Worm (Caenorhabditis elegans) whole organism, L4/young adult: ENCODE measurements around the gene srw-24.

Source experiments
- W03F9.2 ChIP-seq: fragments of 150-350 bp; optimal IDR thresholded peaks from 2 replicates; lab custom pipeline; 2014; ENCODE audit warnings: missing biosample characterization, missing genetic modification characterization
- dao-5 ChIP-seq: sonication (generic microtip); optimal IDR thresholded peaks from 2 replicates; lab custom pipeline; 2016; ENCODE audit warnings: missing genotype, missing genetic modification characterization, moderate library complexity, missing compliant biosample characterization
- him-1 ChIP-seq: sonication (generic microtip); optimal IDR thresholded peaks from 2 replicates; lab custom pipeline; 2016; ENCODE audit warnings: missing genotype, missing genetic modification reagents, missing genetic modification characterization, missing compliant biosample characterization

- TF ChIP-seq W03F9.2 (tag; lab: Kevin White, UChicago) (no peak), him-1 (no peak), dao-5 (tag; lab: Kevin White, UChicago) (no peak)
Measured at ce11 chrV:15267405-15267804, 43.6 kb downstream of the srw-24 start, which contains the start of gene T10H4.13.
